Fruit fly (Drosophila melanogaster) whole organism: ENCODE data around the gene Ptx1.
A peak's percentile ranks its signal among the peaks of the same experiment; 100 is the strongest.

Experiments
- CG8478 ChIP-seq: fragments of >200 bp; optimal IDR thresholded peaks from 2 replicates; lab custom pipeline; 2018; ENCODE audit warnings: inconsistent platforms
- Dll ChIP-seq: fragments of >200 bp; optimal IDR thresholded peaks from 2 replicates; lab custom pipeline; 2017
- EcR ChIP-seq, 2 experiments: fragments of >200 bp; optimal IDR thresholded peaks; 2 replicates each; lab custom pipeline; 2017; ENCODE audit warnings: missing biosample characterization in 2 of 2, missing genetic modification characterization in 2 of 2, missing genetic modification reagents in 2 of 2
- pan ChIP-seq: fragments of >200 bp; optimal IDR thresholded peaks from 2 replicates; lab custom pipeline; 2017
- psq ChIP-seq: fragments of >200 bp; optimal IDR thresholded peaks from 2 replicates; lab custom pipeline; 2017
- usp ChIP-seq: fragments of >200 bp; optimal IDR thresholded peaks from 2 replicates; lab custom pipeline; 2017; ENCODE audit warnings: missing biosample characterization, missing genetic modification characterization, mixed read lengths

Ptx1 gene

dm6 chr3R:30912402-30912801 lies at the start of gene Ptx1:
TSS of gene Ptx1 (plus strand) at chr3R:30912754.
- peak; percentile 65 for TF ChIP-seq Dll (lab: Kevin White, UChicago)
- TF ChIP-seq EcR (GFP tag; optimal IDR thresholded peaks at IDR 0.05; lab: Kevin White, UChicago), result no peak
- peak; percentile 94 for TF ChIP-seq CG8478 (lab: Kevin White, UChicago)

- TF ChIP-seq pan (lab: Kevin White, UChicago) (no peak), Dll (lab: Kevin White, UChicago) (no peak), CG8478 (lab: Kevin White, UChicago) (no peak), usp (GFP tag; lab: Kevin White, UChicago) (no peak), psq (no peak), EcR (GFP tag; optimal IDR thresholded peaks at IDR 0.05; lab: Kevin White, UChicago) (no peak)
Observed at dm6 chr3R:30863971-30864370, 48.6 kb upstream of the Ptx1 start.

- TF ChIP-seq CG8478 (lab: Kevin White, UChicago) (no peak), psq (no peak), Dll (lab: Kevin White, UChicago) (no peak), EcR (GFP tag; optimal IDR thresholded peaks at IDR 0.05; lab: Kevin White, UChicago) (no peak), pan (lab: Kevin White, UChicago) (no peak), usp (GFP tag; lab: Kevin White, UChicago) (no peak)
Observed at dm6 chr3R:30864465-30864864, 48.1 kb upstream of the Ptx1 start.

- no peak for TF ChIP-seq pan (lab: Kevin White, UChicago)
Observed at dm6 chr3R:30865365-30865770, 47.2 kb upstream of the Ptx1 start.

- no peak for TF ChIP-seq Dll (lab: Kevin White, UChicago)
- TF ChIP-seq CG8478 (lab: Kevin White, UChicago), result no peak
- no peak for TF ChIP-seq usp (GFP tag; lab: Kevin White, UChicago)
- no peak for TF ChIP-seq EcR (GFP tag; optimal IDR thresholded peaks at IDR 0.05; lab: Kevin White, UChicago)
- TF ChIP-seq pan (lab: Kevin White, UChicago), result no peak
- TF ChIP-seq psq, result no peak
Observed at dm6 chr3R:30865883-30866282, 46.7 kb upstream of the Ptx1 start.

- TF ChIP-seq Dll (lab: Kevin White, UChicago), result no peak
Observed at dm6 chr3R:30867232-30867631, 45.3 kb upstream of the Ptx1 start, which contains the start of gene Cpr100A. TSS of gene Cpr100A (plus strand) at chr3R:30867521.

dm6 chr3R:30870317-30870878 lies 42.2 kb upstream of the Ptx1 start:
- no peak for TF ChIP-seq psq
- TF ChIP-seq usp (GFP tag; lab: Kevin White, UChicago), result no peak
- TF ChIP-seq Dll (lab: Kevin White, UChicago), result no peak
- TF ChIP-seq EcR (GFP tag; optimal IDR thresholded peaks at IDR 0.05; lab: Kevin White, UChicago), result no peak
- no peak for TF ChIP-seq CG8478 (lab: Kevin White, UChicago)
- TF ChIP-seq pan (lab: Kevin White, UChicago), result no peak

- TF ChIP-seq Dll (lab: Kevin White, UChicago) (no peak), usp (GFP tag; lab: Kevin White, UChicago) (no peak), CG8478 (lab: Kevin White, UChicago) (no peak), pan (lab: Kevin White, UChicago) (no peak), psq (no peak), EcR (GFP tag; optimal IDR thresholded peaks at IDR 0.05; lab: Kevin White, UChicago) (no peak)
Observed at dm6 chr3R:30872301-30873044, 40.1 kb upstream of the Ptx1 start, which contains the start of gene CG15545. TSS of gene CG15545 (minus strand) at chr3R:30872351.

- TF ChIP-seq usp (GFP tag; lab: Kevin White, UChicago) (no peak), Dll (lab: Kevin White, UChicago) (no peak), EcR (GFP tag; optimal IDR thresholded peaks at IDR 0.05; lab: Kevin White, UChicago) (no peak), CG8478 (lab: Kevin White, UChicago) (no peak), pan (lab: Kevin White, UChicago) (no peak), psq (no peak)
Observed at dm6 chr3R:30874679-30875078, 37.9 kb upstream of the Ptx1 start.

dm6 chr3R:30876136-30876683 lies 36.3 kb upstream of the Ptx1 start, which contains the start of gene CG15546:
TSS of gene CG15546 (minus strand) at chr3R:30876186.
- TF ChIP-seq CG8478 (lab: Kevin White, UChicago) (no peak), usp (GFP tag; lab: Kevin White, UChicago) (no peak), EcR (GFP tag; optimal IDR thresholded peaks at IDR 0.05; lab: Kevin White, UChicago) (no peak), Dll (lab: Kevin White, UChicago) (no peak)

dm6 chr3R:30878105-30878504 lies 34.4 kb upstream of the Ptx1 start:
- TF ChIP-seq Dll (lab: Kevin White, UChicago) (no peak), usp (GFP tag; lab: Kevin White, UChicago) (no peak), CG8478 (lab: Kevin White, UChicago) (no peak), pan (lab: Kevin White, UChicago) (no peak), EcR (GFP tag; optimal IDR thresholded peaks at IDR 0.05; lab: Kevin White, UChicago) (no peak), psq (no peak)

- TF ChIP-seq pan (lab: Kevin White, UChicago) (no peak), psq (no peak), CG8478 (lab: Kevin White, UChicago) (no peak), EcR (GFP tag; optimal IDR thresholded peaks at IDR 0.05; lab: Kevin White, UChicago) (no peak), usp (GFP tag; lab: Kevin White, UChicago) (no peak), Dll (lab: Kevin White, UChicago) (no peak)
Observed at dm6 chr3R:30880024-30880423, 32.5 kb upstream of the Ptx1 start.
